Fruit fly (Drosophila melanogaster) whole organism, pupa: ENCODE results near the gene CG31278.

Experiments
- CG10348 ChIP-seq: fragments of 200-800 bp; sonication (Bioruptor generic); IDR thresholded peaks from 2 replicates; pipeline ENCODE4 v1.3.6; 2022; ENCODE audit warnings: missing biosample characterization, missing genetic modification characterization
- CG12605 ChIP-seq: fragments of 200-800 bp; sonication (Bioruptor generic); IDR thresholded peaks from 2 replicates; pipeline ENCODE4 v1.3.6; 2022; ENCODE audit warnings: missing biosample characterization, missing genetic modification characterization
- CG13204 ChIP-seq: fragments of 200-800 bp; sonication (Bioruptor generic); optimal IDR thresholded peaks from 2 replicates; lab custom pipeline; 2018; ENCODE audit warnings: missing biosample characterization, mild to moderate bottlenecking, missing genetic modification characterization, moderate library complexity
- CG14655 ChIP-seq: fragments of 200-800 bp; sonication (Bioruptor generic); optimal IDR thresholded peaks from 3 replicates; lab custom pipeline; 2017; ENCODE audit warnings: mild to moderate bottlenecking, missing biosample characterization, missing genetic modification reagents, missing genetic modification characterization
- CG15710 ChIP-seq: fragments of 200-800 bp; sonication (Bioruptor generic); optimal IDR thresholded peaks from 2 replicates; lab custom pipeline; 2018; ENCODE audit warnings: missing biosample characterization, mild to moderate bottlenecking, missing genetic modification characterization, moderate library complexity
- CG17806 ChIP-seq: fragments of 200-800 bp; sonication (Bioruptor generic); optimal IDR thresholded peaks from 2 replicates; lab custom pipeline; 2018; ENCODE audit warnings: missing biosample characterization, mild to moderate bottlenecking, missing genetic modification characterization, moderate library complexity
- CG32121 ChIP-seq: fragments of 200-800 bp; sonication (Bioruptor generic); IDR thresholded peaks from 2 replicates; pipeline ENCODE4 v1.3.6; 2022; ENCODE audit warnings: missing biosample characterization, missing genetic modification characterization
- CG34367 ChIP-seq: fragments of 200-800 bp; sonication (Bioruptor generic); optimal IDR thresholded peaks from 2 replicates; lab custom pipeline; 2018; ENCODE audit warnings: missing biosample characterization, mild to moderate bottlenecking, missing genetic modification characterization
- CG4496 ChIP-seq: fragments of 200-800 bp; sonication (Bioruptor generic); IDR thresholded peaks from 3 replicates; pipeline ENCODE4 v1.3.6; 2022; ENCODE audit warnings: missing biosample characterization, missing genetic modification characterization
- CG8159 ChIP-seq: fragments of 200-800 bp; sonication (Bioruptor generic); optimal IDR thresholded peaks from 3 replicates; lab custom pipeline; 2018; ENCODE audit warnings: missing biosample characterization, mild to moderate bottlenecking, missing genetic modification characterization, moderate library complexity
- CG8301 ChIP-seq: fragments of 200-800 bp; sonication (Bioruptor generic); optimal IDR thresholded peaks from 2 replicates; lab custom pipeline; 2018; ENCODE audit warnings: missing biosample characterization, mild to moderate bottlenecking, missing genetic modification characterization
- CG9948 ChIP-seq: fragments of 200-800 bp; sonication (Bioruptor generic); optimal IDR thresholded peaks from 2 replicates; lab custom pipeline; 2018; ENCODE audit warnings: missing biosample characterization, mild to moderate bottlenecking, missing genetic modification characterization, moderate library complexity
- D1 ChIP-seq: fragments of 200-800 bp; sonication (Bioruptor generic); optimal IDR thresholded peaks from 2 replicates; lab custom pipeline; 2018; ENCODE audit warnings: missing biosample characterization, mild to moderate bottlenecking, missing genetic modification characterization, moderate library complexity
- EcR ChIP-seq: fragments of 200-800 bp; sonication (Bioruptor generic); optimal IDR thresholded peaks from 3 replicates; lab custom pipeline; 2019; ENCODE audit warnings: missing biosample characterization, missing genetic modification characterization, mild to moderate bottlenecking, moderate library complexity, missing genetic modification reagents
- Ets98B ChIP-seq: fragments of 200-800 bp; sonication (Bioruptor generic); IDR thresholded peaks from 2 replicates; pipeline ENCODE4 v1.3.6; 2022; ENCODE audit warnings: missing biosample characterization, missing genetic modification characterization
- Pif1A ChIP-seq: fragments of 200-800 bp; sonication (Bioruptor generic); optimal IDR thresholded peaks from 3 replicates; lab custom pipeline; 2016; ENCODE audit warnings: missing biosample characterization, missing genetic modification characterization
- Pif1B ChIP-seq: fragments of 200-800 bp; sonication (Bioruptor generic); optimal IDR thresholded peaks from 3 replicates; lab custom pipeline; 2016; ENCODE audit warnings: missing biosample characterization, missing genetic modification characterization
- Snoo ChIP-seq: fragments of 200-800 bp; sonication (Bioruptor generic); optimal IDR thresholded peaks from 3 replicates; lab custom pipeline; 2017; ENCODE audit warnings: missing biosample characterization, mild to moderate bottlenecking, missing genetic modification characterization, inconsistent platforms
- fd96Ca ChIP-seq: fragments of 200-800 bp; sonication (Bioruptor generic); IDR thresholded peaks from 3 replicates; pipeline ENCODE4 v1.3.6; 2022; ENCODE audit warnings: missing biosample characterization, missing genetic modification characterization
- gl ChIP-seq: fragments of 200-800 bp; sonication (Bioruptor generic); optimal IDR thresholded peaks from 2 replicates; lab custom pipeline; 2018; ENCODE audit warnings: missing biosample characterization, mild to moderate bottlenecking, missing genetic modification characterization
- rn ChIP-seq: fragments of 200-800 bp; sonication (Bioruptor generic); IDR thresholded peaks from 2 replicates; pipeline ENCODE4 v1.3.6; 2022; ENCODE audit warnings: missing biosample characterization, missing genetic modification characterization

Gene CG31278

dm6 chr3R:10681682-10681962 is 26.5 kb downstream of the CG31278 start:
- TF ChIP-seq CG34367 (no peak), CG32121 (GFP tag; lab: Robert Waterston, UW) (peak; percentile 76), rn (0 out of 2 replicates have a peak, but pooled peaks have one; percentile 33), EcR (GFP tag; lab: Kevin White, UChicago) (no peak), fd96Ca (GFP tag; lab: Robert Waterston, UW) (peak; percentile 64), CG8159 (tag; lab: Kevin White, UChicago) (no peak), CG4496 (GFP tag; lab: Robert Waterston, UW) (peak; percentile 63), Snoo (tag; lab: Kevin White, UChicago) (no peak), Pif1A (GFP tag; lab: Kevin White, UChicago) (no peak), CG10348 (GFP tag; lab: Robert Waterston, UW) (no peak), CG12605 (0 out of 2 replicates have a peak, but pooled peaks have one; percentile 24), Ets98B (GFP tag; lab: Robert Waterston, UW) (peak; percentile 76), gl (no peak), CG13204 (GFP tag; lab: Kevin White, UChicago) (no peak)

- peak; percentile 67 for TF ChIP-seq rn
- peak; percentile 79 for TF ChIP-seq CG9948
- peak; percentile 75 for TF ChIP-seq CG14655
- TF ChIP-seq D1 (tag; lab: Kevin White, UChicago), result peak; percentile 45
- peak; percentile 81 for TF ChIP-seq CG8159 (tag; lab: Kevin White, UChicago)
- TF ChIP-seq CG10348 (GFP tag; lab: Robert Waterston, UW), result peak; percentile 70
- peak; percentile 12 for TF ChIP-seq EcR (GFP tag; lab: Kevin White, UChicago)
- TF ChIP-seq CG15710 (tag; lab: Kevin White, UChicago), result peak; percentile 81
- TF ChIP-seq CG34367, result peak; percentile 71
- peak; percentile 76 for TF ChIP-seq CG17806
- TF ChIP-seq Pif1A (GFP tag; lab: Kevin White, UChicago), result peak; percentile 87
- peak; percentile 91 for TF ChIP-seq fd96Ca (GFP tag; lab: Robert Waterston, UW)
- TF ChIP-seq CG32121 (GFP tag; lab: Robert Waterston, UW), result peak; percentile 84
- peak; percentile 81 for TF ChIP-seq Pif1B
- TF ChIP-seq CG4496 (GFP tag; lab: Robert Waterston, UW), result peak; percentile 93
- TF ChIP-seq CG8301 (tag; lab: Kevin White, UChicago), result peak; percentile 86
- peak; percentile 53 for TF ChIP-seq gl
- peak; percentile 21 for TF ChIP-seq Snoo (tag; lab: Kevin White, UChicago)
- peak; percentile 28 for TF ChIP-seq CG13204 (GFP tag; lab: Kevin White, UChicago)
- peak; percentile 78 for TF ChIP-seq CG12605
- TF ChIP-seq Ets98B (GFP tag; lab: Robert Waterston, UW), result peak; percentile 84
Observed at dm6 chr3R:10680825-10681681, 27.1 kb downstream of the CG31278 start, which contains the start of gene Phyhd1. Gene Phyhd1, minus strand, starts transcription at chr3R:10680925.

dm6 chr3R:10679911-10680310 is 28.2 kb downstream of the CG31278 start:
- TF ChIP-seq rn (no peak), CG17806 (no peak), fd96Ca (GFP tag; lab: Robert Waterston, UW) (no peak), Ets98B (GFP tag; lab: Robert Waterston, UW) (no peak), Pif1B (no peak), gl (no peak), CG13204 (GFP tag; lab: Kevin White, UChicago) (no peak), CG10348 (GFP tag; lab: Robert Waterston, UW) (no peak), CG12605 (no peak), EcR (GFP tag; lab: Kevin White, UChicago) (no peak), CG8301 (tag; lab: Kevin White, UChicago) (no peak), CG9948 (no peak), CG32121 (GFP tag; lab: Robert Waterston, UW) (no peak)

- TF ChIP-seq CG17806 (no peak), CG12605 (no peak), D1 (tag; lab: Kevin White, UChicago) (no peak), CG34367 (no peak), Pif1B (no peak), CG10348 (GFP tag; lab: Robert Waterston, UW) (no peak), CG8301 (tag; lab: Kevin White, UChicago) (no peak), gl (no peak), Pif1A (GFP tag; lab: Kevin White, UChicago) (no peak), CG14655 (no peak), rn (no peak), CG9948 (no peak), fd96Ca (GFP tag; lab: Robert Waterston, UW) (peak; percentile 63), CG13204 (GFP tag; lab: Kevin White, UChicago) (no peak), CG4496 (GFP tag; lab: Robert Waterston, UW) (no peak), CG15710 (tag; lab: Kevin White, UChicago) (no peak), Ets98B (GFP tag; lab: Robert Waterston, UW) (peak; percentile 24; the same call in 1 of the 2 replicates), CG8159 (tag; lab: Kevin White, UChicago) (no peak), CG32121 (GFP tag; lab: Robert Waterston, UW) (peak; percentile 46; the same call in 1 of the 2 replicates), Snoo (tag; lab: Kevin White, UChicago) (no peak), EcR (GFP tag; lab: Kevin White, UChicago) (no peak)
Observed at dm6 chr3R:10678935-10679565, 29.1 kb downstream of the CG31278 start.

dm6 chr3R:10677245-10677902 is 30.8 kb downstream of the CG31278 start, which contains the start of gene CG6465:
Gene CG6465, minus strand, starts transcription at chr3R:10677251.
- peak; percentile 22; the same call in 1 of the 2 replicates for TF ChIP-seq Ets98B (GFP tag; lab: Robert Waterston, UW)
- no peak for TF ChIP-seq CG13204 (GFP tag; lab: Kevin White, UChicago)
- TF ChIP-seq CG9948, result no peak
- no peak for TF ChIP-seq CG14655
- no peak for TF ChIP-seq CG8159 (tag; lab: Kevin White, UChicago)
- TF ChIP-seq Pif1B, result no peak
- no peak for TF ChIP-seq CG15710 (tag; lab: Kevin White, UChicago)
- TF ChIP-seq rn, result no peak
- no peak for TF ChIP-seq Snoo (tag; lab: Kevin White, UChicago)
- no peak for TF ChIP-seq CG4496 (GFP tag; lab: Robert Waterston, UW)
- TF ChIP-seq CG8301 (tag; lab: Kevin White, UChicago), result no peak
- no peak for TF ChIP-seq gl
- TF ChIP-seq fd96Ca (GFP tag; lab: Robert Waterston, UW), result no peak
- TF ChIP-seq Pif1A (GFP tag; lab: Kevin White, UChicago), result no peak
- TF ChIP-seq EcR (GFP tag; lab: Kevin White, UChicago), result peak; percentile 96
